Fruit fly (Drosophila melanogaster): ENCODE results near the gene grk.
A peak's percentile ranks its signal among the peaks of the same experiment; 100 is the strongest.

The grk gene

DNA sequence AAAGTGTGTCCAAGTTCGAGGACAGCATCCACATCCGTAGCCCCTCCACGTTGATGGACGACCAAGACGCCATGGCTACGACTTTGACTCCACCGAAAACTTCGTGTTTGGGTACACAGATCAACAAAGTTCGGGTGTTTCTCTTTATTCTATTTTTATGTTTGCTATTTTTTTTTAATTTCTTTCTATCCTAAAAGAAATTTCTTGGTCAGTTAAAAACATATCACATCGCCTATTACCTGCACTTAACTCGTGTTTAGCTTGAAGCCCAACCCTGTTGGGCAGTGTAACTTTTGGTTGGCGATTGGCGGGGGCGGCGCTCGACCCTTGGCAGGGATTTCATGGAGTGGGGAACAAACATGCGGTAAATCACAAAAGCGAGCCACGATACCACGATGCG, 40.0 kb upstream of the grk start (continued):
- TF ChIP-seq CG8388 (GFP tag; optimal IDR thresholded peaks at IDR 0.05) (peak; percentile 46), Eip74EF (GFP tag; optimal IDR thresholded peaks at IDR 0.05) (peak in 1 of 2 experiments; percentile 30), CG4404 (GFP tag; IDR thresholded peaks at IDR 0.05) (no peak), Mad (GFP tag; optimal IDR thresholded peaks at IDR 0.05) (peak; percentile 12), CG12942 (GFP tag; optimal IDR thresholded peaks at IDR 0.05) (peak; percentile 5), CG17385 (GFP tag; optimal IDR thresholded peaks at IDR 0.05) (peak; percentile 23), CG34376 (GFP tag; optimal IDR thresholded peaks at IDR 0.05) (no peak), Mrtf (GFP tag; IDR thresholded peaks at IDR 0.05) (0 out of 3 replicates have a peak, but pooled peaks have one; percentile 46), CG6765 (GFP tag; optimal IDR thresholded peaks at IDR 0.05) (no peak), CG2120 (GFP tag; optimal IDR thresholded peaks at IDR 0.05) (peak; percentile 19), Med (GFP tag) (peak; percentile 89), ftz-f1 (GFP tag; optimal IDR thresholded peaks at IDR 0.05) (no peak), sens (GFP tag) (peak; percentile 80), CG2199 (GFP tag; IDR thresholded peaks at IDR 0.05) (peak; percentile 58; the same call in 1 of the 3 replicates), Nf-YA (GFP tag; IDR thresholded peaks at IDR 0.05) (no peak), Fer1 (GFP tag; optimal IDR thresholded peaks at IDR 0.05) (no peak), Dp (GFP tag; optimal IDR thresholded peaks at IDR 0.05) (no peak), lmd (GFP tag; IDR thresholded peaks at IDR 0.05) (peak; percentile 60; the same call in 1 of the 2 replicates), disco-r (GFP tag; optimal IDR thresholded peaks at IDR 0.05) (no peak), CG15696 (tag; optimal IDR thresholded peaks at IDR 0.05) (no peak), CG13775 (GFP tag; optimal IDR thresholded peaks at IDR 0.05) (peak; percentile 22), CG18764 (GFP tag; optimal IDR thresholded peaks at IDR 0.05) (peak; percentile 32), Stat92E (GFP tag; optimal IDR thresholded peaks at IDR 0.05) (no peak), CG12659 (GFP tag; optimal IDR thresholded peaks at IDR 0.05) (no peak), CG31365 (tag; optimal IDR thresholded peaks at IDR 0.05) (no peak), CG17802 (tag; optimal IDR thresholded peaks at IDR 0.05) (peak; percentile 46), exex (tag; optimal IDR thresholded peaks at IDR 0.05) (no peak), CG12391 (tag; optimal IDR thresholded peaks at IDR 0.05) (peak; percentile 45), nmo (GFP tag; optimal IDR thresholded peaks at IDR 0.05) (peak; percentile 62), jumu (GFP tag; optimal IDR thresholded peaks at IDR 0.05) (no peak), caup (GFP tag; optimal IDR thresholded peaks at IDR 0.05; ENCODE audit: severe bottlenecking) (no peak), Lpt (GFP tag; optimal IDR thresholded peaks at IDR 0.05) (no peak), CG6791 (GFP tag; IDR thresholded peaks at IDR 0.05; ENCODE audit: partially characterized antibody) (no peak), CG5180 (GFP tag; optimal IDR thresholded peaks at IDR 0.05) (peak; percentile 32), hth (optimal IDR thresholded peaks at IDR 0.05) (no peak), gce (GFP tag; IDR thresholded peaks at IDR 0.05) (peak; percentile 61; the same call in 1 of the 3 replicates), CG30431 (GFP tag; optimal IDR thresholded peaks at IDR 0.05) (peak; percentile 37), Atf3 (GFP tag; optimal IDR thresholded peaks at IDR 0.05) (peak; percentile 25), CG4328 (GFP tag; optimal IDR thresholded peaks at IDR 0.05) (no peak), CG6254 (GFP tag; optimal IDR thresholded peaks at IDR 0.05) (peak; percentile 71), Lhr (GFP tag; optimal IDR thresholded peaks at IDR 0.05) (no peak), Taf1 (GFP tag; IDR thresholded peaks at IDR 0.05) (no peak), Max (GFP tag; optimal IDR thresholded peaks at IDR 0.05) (peak; percentile 13), CG8281 (tag; optimal IDR thresholded peaks at IDR 0.05) (no peak), mld (GFP tag; IDR thresholded peaks at IDR 0.05; ENCODE audit: partially characterized antibody) (no peak), lilli (GFP tag; optimal IDR thresholded peaks at IDR 0.05) (peak; percentile 33), maf-S (GFP tag; optimal IDR thresholded peaks at IDR 0.05) (peak; percentile 6), ac (GFP tag; optimal IDR thresholded peaks at IDR 0.05) (no peak), CG9932 (GFP tag; IDR thresholded peaks at IDR 0.05) (no peak), unpg (GFP tag; optimal IDR thresholded peaks at IDR 0.05) (peak; percentile 57)

Data from whole organism, embryonic.